Worm (Caenorhabditis elegans): ENCODE results near the gene B0464.6.

DNA sequence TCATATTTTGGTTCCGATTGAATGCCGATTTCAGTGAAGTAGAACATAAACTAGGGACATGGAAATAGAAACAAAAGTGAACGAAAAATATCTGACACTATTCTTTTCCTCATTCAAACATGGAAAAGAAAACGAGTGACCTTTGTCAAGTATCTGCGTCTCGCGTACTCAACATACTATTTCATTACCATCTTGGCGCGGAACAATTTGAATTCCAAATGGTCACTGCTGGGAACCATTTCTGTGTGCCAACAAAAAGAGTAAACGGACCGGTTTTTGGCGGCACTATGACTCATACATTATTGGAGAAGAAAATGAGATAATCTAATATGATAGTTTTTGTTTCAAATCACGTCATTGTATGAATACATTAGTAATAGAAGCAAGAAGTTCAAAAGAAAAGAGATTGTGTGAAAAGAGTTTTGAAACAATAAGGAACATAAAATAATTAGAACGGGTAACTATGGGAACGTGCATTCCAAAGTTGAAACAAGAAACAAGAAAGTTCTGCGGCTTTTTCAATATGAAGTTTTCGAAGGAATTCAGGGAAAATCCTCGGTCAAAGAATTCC lies 16.7 kb upstream of the B0464.6 start:
- TF ChIP-seq unc-39 (tag; optimal IDR thresholded peaks at IDR 0.05) = no peak
- no peak for TF ChIP-seq elt-1 (tag; optimal IDR thresholded peaks at IDR 0.05; ENCODE audit: borderline replicate concordance, insufficient read depth)
- no peak for TF ChIP-seq nhr-28 (tag; optimal IDR thresholded peaks at IDR 0.05)
- TF ChIP-seq unc-62 (GFP tag; optimal IDR thresholded peaks at IDR 0.05) = no peak
- TF ChIP-seq ces-1 (GFP tag; optimal IDR thresholded peaks at IDR 0.05) = no peak
- TF ChIP-seq bed-3 (GFP tag; optimal IDR thresholded peaks at IDR 0.05) = no peak
- TF ChIP-seq lin-32 (GFP tag; optimal IDR thresholded peaks at IDR 0.05) = no peak
- TF ChIP-seq elt-3 (tag; optimal IDR thresholded peaks at IDR 0.05) = no peak
- TF ChIP-seq nhr-76 (tag; optimal IDR thresholded peaks at IDR 0.05) = no peak

Data from whole organism, mixed stage, embryonic.